Worm (Caenorhabditis elegans) whole organism, L4/young adult: ENCODE results near the gene cwf-19L2.

Experiments used
- W03F9.2 ChIP-seq: fragments of 150-350 bp; optimal IDR thresholded peaks from 2 replicates; lab custom pipeline; 2014; ENCODE audit warnings: missing biosample characterization, missing genetic modification characterization
- dao-5 ChIP-seq: sonication (generic microtip); optimal IDR thresholded peaks from 2 replicates; lab custom pipeline; 2016; ENCODE audit warnings: missing genotype, missing genetic modification characterization, moderate library complexity, missing compliant biosample characterization
- him-1 ChIP-seq: sonication (generic microtip); optimal IDR thresholded peaks from 2 replicates; lab custom pipeline; 2016; ENCODE audit warnings: missing genotype, missing genetic modification reagents, missing genetic modification characterization, missing compliant biosample characterization

cwf-19L2 gene

ce11 chrIII:7338693-7339092 is 45.3 kb downstream of the cwf-19L2 start, which contains the start of gene kap-1:
kap-1 (plus strand) TSS chrIII:7338835.
- no peak for TF ChIP-seq dao-5 (tag; lab: Kevin White, UChicago)
- TF ChIP-seq W03F9.2 (tag; lab: Kevin White, UChicago), result no peak
- no peak for TF ChIP-seq him-1 (tag; lab: Kevin White, UChicago)

- TF ChIP-seq him-1 (tag; lab: Kevin White, UChicago) (no peak), W03F9.2 (tag; lab: Kevin White, UChicago) (no peak), dao-5 (tag; lab: Kevin White, UChicago) (no peak)
Measured at ce11 chrIII:7339138-7339537, 45.7 kb downstream of the cwf-19L2 start.

- no peak for TF ChIP-seq W03F9.2 (tag; lab: Kevin White, UChicago)
- no peak for TF ChIP-seq dao-5 (tag; lab: Kevin White, UChicago)
Measured at ce11 chrIII:7343389-7343788, 50.0 kb downstream of the cwf-19L2 start, which contains the start of gene F08F8.6. F08F8.6 (plus strand) TSS chrIII:7343689.

DNA sequence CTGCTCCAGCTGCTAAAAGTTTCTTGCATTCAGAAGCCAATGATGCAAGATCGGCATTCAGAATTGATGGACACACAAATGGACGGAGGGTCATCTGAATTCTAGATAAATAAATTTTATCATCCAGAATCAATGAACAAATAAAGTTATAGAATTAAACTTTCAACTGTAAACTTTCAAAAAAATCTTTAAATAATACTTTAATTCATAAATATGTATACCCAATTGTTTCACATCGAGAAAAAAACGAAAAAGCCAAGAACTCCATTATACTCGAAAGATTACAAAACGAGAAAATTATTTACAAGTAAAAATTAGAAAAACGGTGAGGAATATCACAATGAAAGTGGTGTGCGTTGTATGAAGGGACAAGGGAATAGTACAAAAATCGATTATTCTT is 53.6 kb downstream of the cwf-19L2 start, which contains the start of gene F08F8.7:
Gene F08F8.7 (minus strand): TSS at position 101 of the 400 bp plus-strand sequence.
- no peak for TF ChIP-seq dao-5 (tag; lab: Kevin White, UChicago)
- TF ChIP-seq him-1 (tag; lab: Kevin White, UChicago), result no peak
- TF ChIP-seq W03F9.2 (tag; lab: Kevin White, UChicago), result no peak

ce11 chrIII:7349075-7349474 is 55.6 kb downstream of the cwf-19L2 start, which contains the start of gene gos-28:
gos-28 (minus strand) TSS chrIII:7349175.
- TF ChIP-seq dao-5 (tag; lab: Kevin White, UChicago) (no peak), W03F9.2 (tag; lab: Kevin White, UChicago) (no peak), him-1 (tag; lab: Kevin White, UChicago) (no peak)

DNA sequence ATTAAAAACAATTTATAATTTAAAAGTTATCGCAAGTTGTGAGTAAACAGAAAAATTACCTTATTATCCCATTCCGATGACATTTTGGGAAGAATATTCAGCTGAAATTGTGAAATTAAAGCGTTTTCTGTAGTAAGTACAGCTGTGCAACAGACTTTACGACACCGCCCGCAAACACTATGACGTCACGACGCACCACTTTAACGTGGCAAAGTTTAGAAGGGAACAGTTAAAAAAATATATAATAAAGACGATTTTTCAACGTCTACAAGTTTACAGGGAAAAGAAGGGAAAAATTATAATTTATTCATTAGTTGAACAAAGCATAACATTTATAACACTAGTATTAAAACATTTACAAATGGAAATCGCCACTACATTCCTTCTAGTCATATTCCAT is 60.4 kb downstream of the cwf-19L2 start, which contains the start of gene F08F8.9:
Gene F08F8.9 (minus strand): TSS at position 101 of the 400 bp plus-strand sequence.
- TF ChIP-seq him-1 (tag; lab: Kevin White, UChicago) (no peak), dao-5 (tag; lab: Kevin White, UChicago) (no peak), W03F9.2 (tag; lab: Kevin White, UChicago) (no peak)

ce11 chrIII:7357356-7357755 is 63.9 kb downstream of the cwf-19L2 start, which contains the start of gene F08F8.10:
F08F8.10 (minus strand) TSS chrIII:7357393.
- TF ChIP-seq dao-5 (tag; lab: Kevin White, UChicago) (no peak), him-1 (tag; lab: Kevin White, UChicago) (no peak), W03F9.2 (tag; lab: Kevin White, UChicago) (no peak)
